Worm (Caenorhabditis elegans): ENCODE results near the gene ZK353.10.

Gene ZK353.10

ce11 chrIII:8370846-8371257, 23.4 kb downstream of the ZK353.10 start:
- no peak for TF ChIP-seq ztf-23 (GFP tag; IDR thresholded peaks at IDR 0.05)
- no peak for TF ChIP-seq ztf-29 (GFP tag; IDR thresholded peaks at IDR 0.05)
- no peak for TF ChIP-seq med-1 (GFP tag; optimal IDR thresholded peaks at IDR 0.05; ENCODE audit: insufficient read depth)
- no peak for TF ChIP-seq tab-1 (GFP tag; IDR thresholded peaks at IDR 0.05)
- no peak for TF ChIP-seq klf-2 (GFP tag; conservative IDR thresholded peaks at IDR 0.05)
- TF ChIP-seq flt-1 (GFP tag; IDR thresholded peaks at IDR 0.05): no peak
- no peak for TF ChIP-seq ref-1 (GFP tag; conservative IDR thresholded peaks at IDR 0.05)
- no peak for TF ChIP-seq T22C8.4 (GFP tag; IDR thresholded peaks at IDR 0.05)

- TF ChIP-seq T22C8.4 (GFP tag; IDR thresholded peaks at IDR 0.05) (no peak), ztf-23 (GFP tag; IDR thresholded peaks at IDR 0.05) (no peak), tab-1 (GFP tag; IDR thresholded peaks at IDR 0.05) (no peak), ref-1 (GFP tag; conservative IDR thresholded peaks at IDR 0.05) (no peak), cog-1 (tag; optimal IDR thresholded peaks at IDR 0.05) (no peak), med-1 (GFP tag; optimal IDR thresholded peaks at IDR 0.05; ENCODE audit: insufficient read depth) (no peak), ztf-29 (GFP tag; IDR thresholded peaks at IDR 0.05) (no peak), flt-1 (GFP tag; IDR thresholded peaks at IDR 0.05) (no peak), klf-2 (GFP tag; conservative IDR thresholded peaks at IDR 0.05) (no peak)
These were observed 24.0 kb downstream of the ZK353.10 start for ce11 chrIII:8370188-8370587.

- no peak for TF ChIP-seq cog-1 (tag; optimal IDR thresholded peaks at IDR 0.05)
- TF ChIP-seq ztf-29 (GFP tag; IDR thresholded peaks at IDR 0.05): no peak
- TF ChIP-seq ref-1 (GFP tag; conservative IDR thresholded peaks at IDR 0.05): no peak
- no peak for TF ChIP-seq med-1 (GFP tag; optimal IDR thresholded peaks at IDR 0.05; ENCODE audit: insufficient read depth)
- TF ChIP-seq klf-2 (GFP tag; conservative IDR thresholded peaks at IDR 0.05): no peak
- no peak for TF ChIP-seq T22C8.4 (GFP tag; IDR thresholded peaks at IDR 0.05)
- no peak for TF ChIP-seq flt-1 (GFP tag; IDR thresholded peaks at IDR 0.05)
- no peak for TF ChIP-seq ztf-23 (GFP tag; IDR thresholded peaks at IDR 0.05)
- TF ChIP-seq tab-1 (GFP tag; IDR thresholded peaks at IDR 0.05): no peak
These were observed 25.1 kb downstream of the ZK353.10 start for ce11 chrIII:8369172-8369571.

- TF ChIP-seq ztf-29 (GFP tag; IDR thresholded peaks at IDR 0.05) (no peak), tab-1 (GFP tag; IDR thresholded peaks at IDR 0.05) (no peak)
These were observed 25.6 kb downstream of the ZK353.10 start, which contains the start of gene R05D3.9 for ce11 chrIII:8368619-8369018. Gene R05D3.9 (minus strand): TSS chrIII:8368719.

- TF ChIP-seq klf-2 (GFP tag; conservative IDR thresholded peaks at IDR 0.05) (no peak), flt-1 (GFP tag; IDR thresholded peaks at IDR 0.05) (no peak), ztf-23 (GFP tag; IDR thresholded peaks at IDR 0.05) (no peak), ref-1 (GFP tag; conservative IDR thresholded peaks at IDR 0.05) (no peak), tab-1 (GFP tag; IDR thresholded peaks at IDR 0.05) (no peak), med-1 (GFP tag; optimal IDR thresholded peaks at IDR 0.05; ENCODE audit: insufficient read depth) (no peak), ztf-29 (GFP tag; IDR thresholded peaks at IDR 0.05) (no peak), T22C8.4 (GFP tag; IDR thresholded peaks at IDR 0.05) (no peak), cog-1 (tag; optimal IDR thresholded peaks at IDR 0.05) (no peak)
These were observed 30.8 kb downstream of the ZK353.10 start, which contains the start of gene R05D3.3 for ce11 chrIII:8363253-8364061. Gene R05D3.3 (plus strand): TSS chrIII:8364011.

ce11 chrIII:8358213-8358672, 36.0 kb downstream of the ZK353.10 start, which contains the start of the genes R05D3.8 and rfp-1:
Gene R05D3.8 (minus strand): TSS chrIII:8358327.
Gene rfp-1 (plus strand): TSS chrIII:8358622.
- TF ChIP-seq flt-1 (GFP tag; IDR thresholded peaks at IDR 0.05) (no peak), cog-1 (tag; optimal IDR thresholded peaks at IDR 0.05) (peak; percentile 9), ztf-23 (GFP tag; IDR thresholded peaks at IDR 0.05) (no peak)

ce11 chrIII:8356407-8356881, 37.8 kb downstream of the ZK353.10 start:
- TF ChIP-seq med-1 (GFP tag; optimal IDR thresholded peaks at IDR 0.05; ENCODE audit: insufficient read depth) (no peak), tab-1 (GFP tag; IDR thresholded peaks at IDR 0.05) (no peak), ztf-29 (GFP tag; IDR thresholded peaks at IDR 0.05) (peak; percentile 27; the same call in 1 of the 2 replicates), cog-1 (tag; optimal IDR thresholded peaks at IDR 0.05) (peak; percentile 67), ref-1 (GFP tag; conservative IDR thresholded peaks at IDR 0.05) (no peak), ztf-23 (GFP tag; IDR thresholded peaks at IDR 0.05) (no peak), flt-1 (GFP tag; IDR thresholded peaks at IDR 0.05) (peak; percentile 68), klf-2 (GFP tag; conservative IDR thresholded peaks at IDR 0.05) (no peak), T22C8.4 (GFP tag; IDR thresholded peaks at IDR 0.05) (no peak)

- no peak for TF ChIP-seq tab-1 (GFP tag; IDR thresholded peaks at IDR 0.05)
- no peak for TF ChIP-seq flt-1 (GFP tag; IDR thresholded peaks at IDR 0.05)
- no peak for TF ChIP-seq ref-1 (GFP tag; conservative IDR thresholded peaks at IDR 0.05)
- TF ChIP-seq ztf-29 (GFP tag; IDR thresholded peaks at IDR 0.05): no peak
- no peak for TF ChIP-seq med-1 (GFP tag; optimal IDR thresholded peaks at IDR 0.05; ENCODE audit: insufficient read depth)
- TF ChIP-seq T22C8.4 (GFP tag; IDR thresholded peaks at IDR 0.05): no peak
- TF ChIP-seq ztf-23 (GFP tag; IDR thresholded peaks at IDR 0.05): no peak
- no peak for TF ChIP-seq cog-1 (tag; optimal IDR thresholded peaks at IDR 0.05)
- no peak for TF ChIP-seq klf-2 (GFP tag; conservative IDR thresholded peaks at IDR 0.05)
These were observed 38.8 kb downstream of the ZK353.10 start for ce11 chrIII:8355462-8355815.

- TF ChIP-seq ztf-23 (GFP tag; IDR thresholded peaks at IDR 0.05) (no peak), T22C8.4 (GFP tag; IDR thresholded peaks at IDR 0.05) (no peak), ztf-29 (GFP tag; IDR thresholded peaks at IDR 0.05) (no peak), cog-1 (tag; optimal IDR thresholded peaks at IDR 0.05) (no peak)
These were observed 39.4 kb downstream of the ZK353.10 start, which contains the start of gene unc-116 for ce11 chrIII:8354644-8355461. Gene unc-116 (minus strand): TSS chrIII:8355174.

Measured in whole organism, midembryonic.